Fruit fly (Drosophila melanogaster): ENCODE measurements around the gene CG31937.
A peak's percentile ranks its signal among the peaks of the same experiment; 100 is the strongest.

Gene CG31937

dm6 chr2L:1723937-1724591, 5.6 kb upstream of the CG31937 start, which contains the start of gene Rim2 (continued):
- TF ChIP-seq Sry-δ (GFP tag; optimal IDR thresholded peaks at IDR 0.05) (peak; percentile 65), disco-r (GFP tag; optimal IDR thresholded peaks at IDR 0.05) (no peak), CG7839 (tag; optimal IDR thresholded peaks at IDR 0.05) (peak; percentile 14), BtbVII (GFP tag; optimal IDR thresholded peaks at IDR 0.05) (no peak), H2.0 (GFP tag; IDR thresholded peaks at IDR 0.05) (no peak), Xbp1 (GFP tag; optimal IDR thresholded peaks at IDR 0.05) (peak; percentile 24), zen2 (GFP tag; IDR thresholded peaks at IDR 0.05; ENCODE audit: partially characterized antibody) (no peak), trh (GFP tag; optimal IDR thresholded peaks at IDR 0.05) (no peak), pfk (GFP tag; optimal IDR thresholded peaks at IDR 0.05) (no peak), Mrtf (GFP tag; IDR thresholded peaks at IDR 0.05) (no peak), cg (GFP tag; optimal IDR thresholded peaks at IDR 0.05) (no peak), Bteb2 (GFP tag; optimal IDR thresholded peaks at IDR 0.05) (no peak), Hr51 (GFP tag; optimal IDR thresholded peaks at IDR 0.05) (no peak), gro (GFP tag; optimal IDR thresholded peaks at IDR 0.05) (peak; percentile 49), lov (optimal IDR thresholded peaks at IDR 0.05) (no peak), lov (GFP tag; IDR thresholded peaks at IDR 0.05) (no peak), CG13894 (tag; optimal IDR thresholded peaks at IDR 0.05) (peak; percentile 81), CG9932 (GFP tag; IDR thresholded peaks at IDR 0.05) (0 out of 2 replicates have a peak, but pooled peaks have one; percentile 25), danr (GFP tag; IDR thresholded peaks at IDR 0.05) (no peak), Dll (GFP tag; IDR thresholded peaks at IDR 0.05; ENCODE audit: partially characterized antibody) (no peak), jing (GFP tag; optimal IDR thresholded peaks at IDR 0.05) (no peak), Pdp1 (GFP tag; optimal IDR thresholded peaks at IDR 0.05) (peak in 1 of 2 experiments; percentile 89), Dref (GFP tag; IDR thresholded peaks at IDR 0.05) (peak; percentile 39), bcd (GFP tag; optimal IDR thresholded peaks at IDR 0.05) (no peak), CG4424 (GFP tag; optimal IDR thresholded peaks at IDR 0.05) (no peak), pros (GFP tag; optimal IDR thresholded peaks at IDR 0.05) (no peak), CG31224 (GFP tag; IDR thresholded peaks at IDR 0.05) (no peak), Dp (GFP tag; optimal IDR thresholded peaks at IDR 0.05) (peak; percentile 82), CG12071 (GFP tag; optimal IDR thresholded peaks at IDR 0.05) (no peak), eve (GFP tag; optimal IDR thresholded peaks at IDR 0.05) (no peak), corto (GFP tag; optimal IDR thresholded peaks at IDR 0.05) (no peak), gem (tag; optimal IDR thresholded peaks at IDR 0.05) (no peak), fd64A (GFP tag; optimal IDR thresholded peaks at IDR 0.05) (no peak), scrt (GFP tag; optimal IDR thresholded peaks at IDR 0.05) (peak; percentile 11), chn (GFP tag; optimal IDR thresholded peaks at IDR 0.05) (peak; percentile 15), E2f1 (GFP tag; IDR thresholded peaks at IDR 0.05) (no peak), CG7556 (GFP tag; optimal IDR thresholded peaks at IDR 0.05) (no peak), bbx (GFP tag; IDR thresholded peaks at IDR 0.05; ENCODE audit: partially characterized antibody) (no peak; the same call in none of the 2 replicates), NFAT (GFP tag; IDR thresholded peaks at IDR 0.05) (no peak), C15 (GFP tag; IDR thresholded peaks at IDR 0.05) (no peak), CG17186 (GFP tag; optimal IDR thresholded peaks at IDR 0.05) (peak; percentile 69), Dfd (GFP tag; optimal IDR thresholded peaks at IDR 0.05) (no peak), tx (GFP tag; optimal IDR thresholded peaks at IDR 0.05) (no peak), vnd (GFP tag; IDR thresholded peaks at IDR 0.05; ENCODE audit: partially characterized antibody) (no peak), MESR4 (GFP tag; optimal IDR thresholded peaks at IDR 0.05) (peak; percentile 78), seq (GFP tag; IDR thresholded peaks at IDR 0.05) (peak; percentile 7; the same call in 1 of the 2 replicates), zfh1 (GFP tag; IDR thresholded peaks at IDR 0.05) (no peak), CG11247 (GFP tag; IDR thresholded peaks at IDR 0.05) (no peak), CG31365 (tag; optimal IDR thresholded peaks at IDR 0.05) (no peak), Side (GFP tag; optimal IDR thresholded peaks at IDR 0.05) (no peak)

Measured in whole organism, embryonic.